Worm (Caenorhabditis elegans) whole organism, late embryonic: Measurements from ENCODE around the gene K02H11.4.

Experiments used
- F13H6.1 ChIP-seq: sonication (generic microtip); optimal IDR thresholded peaks from 2 replicates; lab custom pipeline; 2016; ENCODE audit warnings: missing genetic modification characterization, missing compliant biosample characterization
- Y22D7AL.16 ChIP-seq: sonication (generic microtip); optimal IDR thresholded peaks from 2 replicates; lab custom pipeline; 2016; ENCODE audit warnings: missing genetic modification characterization, missing compliant biosample characterization
- ahr-1 ChIP-seq: sonication (generic microtip); optimal IDR thresholded peaks from 2 replicates; lab custom pipeline; 2016; ENCODE audit warnings: missing genetic modification characterization, missing compliant biosample characterization
- ceh-14 ChIP-seq: sonication (generic microtip); optimal IDR thresholded peaks from 2 replicates; lab custom pipeline; 2016; ENCODE audit warnings: missing genotype, missing genetic modification characterization, missing compliant biosample characterization
- ceh-18 ChIP-seq: sonication (generic microtip); optimal IDR thresholded peaks from 2 replicates; lab custom pipeline; 2016; ENCODE audit warnings: missing genetic modification characterization, missing compliant biosample characterization
- ceh-2 ChIP-seq: sonication (generic microtip); optimal IDR thresholded peaks from 2 replicates; lab custom pipeline; 2016; ENCODE audit warnings: missing genotype, missing genetic modification characterization, missing compliant biosample characterization
- ceh-22 ChIP-seq: sonication (generic microtip); optimal IDR thresholded peaks from 2 replicates; lab custom pipeline; 2017; ENCODE audit warnings: missing biosample characterization, missing genetic modification characterization
- ceh-30 ChIP-seq: fragments of 150-350 bp; optimal IDR thresholded peaks from 2 replicates; lab custom pipeline; 2014; ENCODE audit warnings: missing biosample characterization, missing genetic modification characterization
- ceh-9 ChIP-seq: sonication (generic microtip); optimal IDR thresholded peaks from 2 replicates; lab custom pipeline; 2016; ENCODE audit warnings: mild to moderate bottlenecking, missing genetic modification characterization, inconsistent platforms, missing compliant biosample characterization
- dve-1 ChIP-seq: sonication (generic microtip); optimal IDR thresholded peaks from 2 replicates; lab custom pipeline; 2017; ENCODE audit warnings: antibody characterized with exemption, mild to moderate bottlenecking, missing genetic modification characterization, missing compliant biosample characterization
- hlh-15 ChIP-seq: sonication (generic microtip); optimal IDR thresholded peaks from 2 replicates; lab custom pipeline; 2016; ENCODE audit warnings: missing genetic modification characterization, missing compliant biosample characterization
- hlh-6 ChIP-seq: sonication (generic microtip); optimal IDR thresholded peaks from 2 replicates; lab custom pipeline; 2016; ENCODE audit warnings: missing genotype, missing genetic modification characterization, missing compliant biosample characterization
- madf-2 ChIP-seq: sonication (generic microtip); optimal IDR thresholded peaks from 2 replicates; lab custom pipeline; 2017; ENCODE audit warnings: missing genetic modification characterization, missing compliant biosample characterization
- npax-4 ChIP-seq: sonication (generic microtip); optimal IDR thresholded peaks from 2 replicates; lab custom pipeline; 2016; ENCODE audit warnings: missing genetic modification characterization, missing compliant biosample characterization
- odd-2 ChIP-seq: sonication (generic microtip); optimal IDR thresholded peaks from 2 replicates; lab custom pipeline; 2017; ENCODE audit warnings: antibody characterized with exemption, mild to moderate bottlenecking, missing genetic modification characterization, missing compliant biosample characterization
- pha-4 ChIP-seq: fragments of 150-350 bp; optimal IDR thresholded peaks from 2 replicates; lab custom pipeline; 2018; ENCODE audit warnings: missing biosample characterization, missing genetic modification reagents, missing genetic modification characterization
- pros-1 ChIP-seq: fragments of 150-350 bp; optimal IDR thresholded peaks from 2 replicates; lab custom pipeline; 2014; ENCODE audit warnings: missing biosample characterization, missing genetic modification reagents, missing genetic modification characterization
- sdc-2 ChIP-seq: sonication (generic microtip); optimal IDR thresholded peaks from 2 replicates; lab custom pipeline; 2016; ENCODE audit warnings: missing genotype, missing genetic modification characterization, missing compliant biosample characterization
- sox-4 ChIP-seq: sonication (generic microtip); optimal IDR thresholded peaks from 2 replicates; lab custom pipeline; 2017; ENCODE audit warnings: mild to moderate bottlenecking, missing genetic modification characterization, inconsistent platforms, missing compliant biosample characterization
- unc-3 ChIP-seq, 2 experiments: fragments of 200-800 bp in 1 of 2; sonication (Bioruptor generic) in 1 of 2; sonication (generic microtip) in 1 of 2; conservative IDR thresholded peaks in 1 of 2; optimal IDR thresholded peaks in 1 of 2; 2 replicates each; pipeline versions ENCODE4 v1.3.6 to Lab custom; 2016 to 2022; ENCODE audit warnings: missing compliant biosample characterization in 2 of 2, missing genetic modification characterization in 2 of 2, missing genetic modification reagents in 1 of 2
- unc-42 ChIP-seq: sonication (generic microtip); optimal IDR thresholded peaks from 2 replicates; lab custom pipeline; 2016; ENCODE audit warnings: missing genotype, missing genetic modification characterization, missing compliant biosample characterization
- zip-5 ChIP-seq: sonication (generic microtip); optimal IDR thresholded peaks from 2 replicates; lab custom pipeline; 2016; ENCODE audit warnings: missing genetic modification characterization, missing compliant biosample characterization

The K02H11.4 gene

DNA sequence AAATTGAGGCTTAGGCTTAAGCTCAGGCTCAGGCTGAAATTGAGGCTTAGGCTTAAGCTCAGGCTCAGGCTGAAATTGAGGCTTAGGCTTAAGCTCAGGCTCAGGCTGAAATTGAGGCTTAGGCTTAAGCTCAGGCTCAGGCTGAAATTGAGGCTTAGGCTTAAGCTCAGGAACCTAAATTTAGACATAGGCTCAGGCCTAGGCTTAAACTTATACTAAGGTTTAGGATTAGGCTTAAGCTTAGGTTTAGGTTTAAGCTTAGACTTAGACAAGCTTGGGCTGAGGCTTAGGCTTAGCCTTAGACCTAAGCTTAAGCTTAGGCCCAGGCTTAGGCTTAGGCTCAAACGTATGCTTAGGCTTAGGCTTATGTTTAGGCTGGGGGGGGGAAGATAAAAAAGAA lies 40.2 kb downstream of the K02H11.4 start:
- TF ChIP-seq dve-1 (tag; lab: Kevin White, UChicago): peak; percentile 70

DNA sequence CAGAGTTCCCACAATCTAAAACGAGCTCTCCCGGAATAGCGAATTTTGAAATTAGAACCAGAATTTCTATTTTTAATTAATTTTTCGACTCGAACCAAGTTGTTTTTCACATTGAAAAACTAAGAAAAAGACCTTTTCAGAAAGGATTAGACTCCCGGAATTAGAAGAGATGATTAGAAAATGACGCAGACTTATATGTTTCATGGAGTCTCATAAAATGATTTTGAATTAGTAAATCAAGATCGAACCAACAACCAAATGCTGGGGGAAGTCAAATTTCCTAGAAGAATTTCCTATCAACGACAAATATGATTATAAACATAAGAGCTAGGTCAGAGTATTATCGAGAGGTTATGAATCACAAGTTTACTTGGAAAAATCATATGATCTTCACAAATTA lies 42.4 kb downstream of the K02H11.4 start:
- TF ChIP-seq ceh-2 (tag; lab: Kevin White, UChicago) (no peak), Y22D7AL.16 (no peak), madf-2 (tag; lab: Kevin White, UChicago) (no peak), odd-2 (tag; lab: Kevin White, UChicago) (no peak), ceh-30 (tag; lab: Kevin White, UChicago) (no peak), dve-1 (tag; lab: Kevin White, UChicago) (no peak), sox-4 (tag; lab: Kevin White, UChicago) (no peak), sdc-2 (tag; lab: Kevin White, UChicago) (no peak), unc-3 (GFP tag; conservative IDR thresholded peaks at IDR 0.05; lab: Robert Waterston, UW) (no peak), unc-3 (tag; optimal IDR thresholded peaks at IDR 0.05; lab: Kevin White, UChicago) (no peak), unc-42 (tag; lab: Kevin White, UChicago) (no peak), pha-4 (tag; lab: Kevin White, UChicago) (no peak), pros-1 (tag; lab: Kevin White, UChicago) (no peak), ceh-14 (tag; lab: Kevin White, UChicago) (no peak), hlh-15 (tag; lab: Kevin White, UChicago) (no peak), zip-5 (tag; lab: Kevin White, UChicago) (no peak)
- TF ChIP-seq, all 69 proteins: peak for 0

DNA sequence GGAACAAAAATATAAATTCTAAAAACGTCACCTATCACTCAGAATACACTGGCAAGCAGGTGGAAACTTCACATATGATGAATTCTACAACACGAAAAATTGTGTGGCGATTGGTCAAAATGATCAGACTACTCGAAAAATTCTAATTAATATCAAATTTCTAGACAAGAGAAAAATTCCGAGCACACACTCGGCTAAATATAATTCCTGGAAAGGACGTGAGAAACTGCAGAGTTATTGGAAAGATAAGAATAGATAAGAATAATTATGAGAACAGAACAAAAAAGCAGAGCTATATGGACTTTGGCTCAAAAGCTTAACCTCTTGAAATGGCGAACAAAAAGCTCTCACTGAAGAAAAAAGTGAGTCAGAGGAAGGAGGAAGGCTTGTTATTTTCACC lies 43.8 kb downstream of the K02H11.4 start:
- TF ChIP-seq unc-3 (GFP tag; conservative IDR thresholded peaks at IDR 0.05; lab: Robert Waterston, UW): no peak
- TF ChIP-seq unc-3 (tag; optimal IDR thresholded peaks at IDR 0.05; lab: Kevin White, UChicago): no peak
- no peak for TF ChIP-seq sox-4 (tag; lab: Kevin White, UChicago)
- TF ChIP-seq hlh-6: no peak
- TF ChIP-seq ceh-9 (tag; lab: Kevin White, UChicago): no peak
- no peak for TF ChIP-seq zip-5 (tag; lab: Kevin White, UChicago)
- no peak for TF ChIP-seq Y22D7AL.16
- no peak for TF ChIP-seq F13H6.1 (tag; lab: Kevin White, UChicago)
- TF ChIP-seq ceh-18 (tag; lab: Kevin White, UChicago): no peak
- no peak for TF ChIP-seq npax-4
- no peak for TF ChIP-seq ceh-30 (tag; lab: Kevin White, UChicago)
- TF ChIP-seq dve-1 (tag; lab: Kevin White, UChicago): no peak
- no peak for TF ChIP-seq sdc-2 (tag; lab: Kevin White, UChicago)

DNA sequence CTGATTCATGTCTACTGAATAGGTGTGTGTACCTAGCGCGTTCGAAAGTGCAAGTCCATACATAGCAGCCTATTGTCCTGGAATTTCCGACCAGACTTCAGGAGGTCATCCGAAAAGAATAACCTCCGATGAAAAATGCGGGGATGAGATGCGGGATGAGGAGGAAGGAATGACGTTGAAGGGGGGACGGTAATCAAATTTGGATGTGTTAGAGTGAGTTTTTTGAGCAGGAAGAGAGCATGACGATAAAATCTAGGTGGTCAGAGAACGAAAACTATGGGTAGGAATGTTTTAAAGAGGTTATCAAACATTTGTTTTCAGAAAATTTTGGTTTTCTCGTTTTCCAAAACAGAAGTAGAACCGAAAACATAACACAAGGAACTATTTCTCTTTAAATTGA lies 45.0 kb downstream of the K02H11.4 start:
- TF ChIP-seq unc-42 (tag; lab: Kevin White, UChicago): peak; percentile 67
- no peak for TF ChIP-seq ceh-22 (tag; lab: Kevin White, UChicago)

DNA sequence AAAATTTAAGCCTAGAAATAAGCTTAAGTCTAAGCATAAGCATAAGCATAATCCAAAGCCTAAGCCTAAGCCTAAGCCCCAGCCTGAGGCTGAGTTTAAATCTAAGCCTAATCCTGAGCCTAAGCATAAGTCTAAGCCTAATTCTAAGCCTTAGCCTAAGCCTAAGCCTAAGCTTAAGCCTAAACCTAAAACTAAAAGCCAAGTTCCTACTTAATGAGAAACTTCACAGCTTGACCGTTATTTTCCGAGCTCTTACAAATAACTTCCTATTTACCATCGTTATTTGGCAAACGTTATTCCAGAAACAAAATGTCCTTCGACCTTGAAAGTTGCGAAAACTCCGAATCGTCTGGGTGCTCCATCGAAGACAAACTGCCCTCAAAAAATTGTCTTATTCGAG lies 49.3 kb downstream of the K02H11.4 start, which contains the start of gene C38C3.4:
C38C3.4 (plus strand) TSS at position 301 of the 400 bp plus-strand sequence.
- TF ChIP-seq dve-1 (tag; lab: Kevin White, UChicago): peak; percentile 42
- no peak for TF ChIP-seq ceh-18 (tag; lab: Kevin White, UChicago)
- TF ChIP-seq ahr-1: no peak
- TF ChIP-seq Y22D7AL.16: no peak

DNA sequence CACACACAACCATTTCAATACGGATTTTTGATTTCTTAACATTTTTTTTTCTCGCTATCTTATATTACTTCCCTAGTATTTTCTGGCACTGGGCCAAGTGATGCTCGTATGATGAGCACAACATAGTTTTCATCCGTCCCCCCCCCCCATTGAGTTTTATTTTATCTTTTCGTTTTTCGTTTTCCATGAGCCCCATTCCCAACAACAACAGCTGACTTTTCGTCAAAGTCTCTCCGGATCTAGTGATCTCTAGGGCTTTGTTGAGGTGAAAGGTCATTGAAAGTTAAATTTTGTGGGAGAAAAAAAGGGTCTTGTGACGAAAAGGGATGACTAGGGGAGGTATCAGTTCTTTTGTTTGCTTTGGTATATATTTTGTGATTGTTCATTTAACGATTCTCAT lies 50.2 kb downstream of the K02H11.4 start:
- TF ChIP-seq ceh-18 (tag; lab: Kevin White, UChicago) (peak; percentile 60), ceh-9 (tag; lab: Kevin White, UChicago) (no peak)
- TF ChIP-seq, all 69 proteins: peak for 1
